Worm (Caenorhabditis elegans): ENCODE measurements around the gene Y54G2A.44.
"Not testable (repeated sequence)": the region's sequence is repeated elsewhere in the genome, so short reads cannot be mapped to it uniquely, and the experiment has no call there.

Gene Y54G2A.44

ce11 chrIV:2775992-2776630 is 25.5 kb upstream of the Y54G2A.44 start (continued):
- TF ChIP-seq lir-3 (tag; optimal IDR thresholded peaks at IDR 0.05; ENCODE audit: poor library complexity) = no peak
- TF ChIP-seq unc-130 (tag; optimal IDR thresholded peaks at IDR 0.05) = no peak
- peak; percentile 23 for TF ChIP-seq fkh-8 (tag; optimal IDR thresholded peaks at IDR 0.05)
- TF ChIP-seq irx-1 (tag; optimal IDR thresholded peaks at IDR 0.05) = peak; percentile 25

DNA sequence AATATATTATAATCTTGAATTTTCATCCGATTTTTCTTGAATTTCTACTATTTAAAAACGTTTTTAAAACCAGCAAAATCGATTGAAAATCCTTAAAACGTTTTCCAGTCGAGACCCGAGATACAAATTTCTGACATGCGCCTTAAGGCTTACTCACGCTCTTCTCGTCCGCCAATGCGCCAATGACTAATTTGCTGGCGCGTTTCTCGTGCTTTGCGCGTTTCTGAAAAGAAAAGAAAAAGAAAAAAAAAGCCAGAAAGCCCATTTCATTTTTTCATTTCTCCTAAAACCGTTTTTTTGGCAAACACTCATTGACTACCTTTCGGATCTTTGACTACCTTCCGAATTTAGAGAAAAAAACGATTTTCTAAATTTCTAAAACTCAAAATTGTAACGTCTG is 24.9 kb upstream of the Y54G2A.44 start:
- TF ChIP-seq nhr-85 (tag) = peak; percentile 56
- no peak for TF ChIP-seq vab-15 (tag; optimal IDR thresholded peaks at IDR 0.05)

DNA sequence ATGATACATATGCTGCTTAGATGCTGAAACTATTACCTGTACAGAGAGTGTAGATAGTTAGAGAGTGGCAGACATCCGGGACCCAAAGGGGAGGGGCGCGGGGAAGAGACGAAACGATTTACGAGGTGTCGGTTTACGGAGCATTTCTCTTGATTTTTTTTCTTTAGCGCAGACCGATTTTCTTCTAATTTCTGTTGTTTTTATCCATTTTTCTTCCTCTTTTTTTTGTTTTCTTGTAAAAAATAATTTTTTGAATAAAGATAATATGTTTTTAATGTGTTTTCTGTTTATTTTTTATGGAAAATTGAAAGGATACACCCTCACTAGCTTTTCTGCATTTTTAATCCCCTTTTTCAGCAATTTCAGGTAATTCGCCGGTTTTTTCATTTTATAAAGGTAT is 23.8 kb upstream of the Y54G2A.44 start, which contains the start of gene Y54G2A.72:
Y54G2A.72 (plus strand) TSS at position 301 of the 400 bp plus-strand sequence.
- not testable (repeated sequence) for TF ChIP-seq ztf-4 (tag; optimal IDR thresholded peaks at IDR 0.05); mab-9 (GFP tag; IDR thresholded peaks at IDR 0.05); efl-3 (GFP tag; optimal IDR thresholded peaks at IDR 0.05)

ce11 chrIV:2782793-2783540 is 18.7 kb upstream of the Y54G2A.44 start, which contains the start of gene Y54G2A.12:
Gene Y54G2A.12, minus strand, starts transcription at chrIV:2782843.
- TF ChIP-seq efl-1 (optimal IDR thresholded peaks at IDR 0.05) (peak; percentile 39 to 41), efl-1 (GFP tag; optimal IDR thresholded peaks at IDR 0.05 in 1 of 2) (peak; percentile 44 to 55), skn-1 (tag; optimal IDR thresholded peaks at IDR 0.05) (no peak), sox-4 (tag; optimal IDR thresholded peaks at IDR 0.05) (no peak), nhr-90 (tag; optimal IDR thresholded peaks at IDR 0.05; ENCODE audit: poor library complexity) (no peak), ztf-11 (tag; optimal IDR thresholded peaks at IDR 0.05) (no peak), dpl-1 (GFP tag; optimal IDR thresholded peaks at IDR 0.05) (peak in 2 of 3 experiments; percentile 4 to 8)

ce11 chrIV:2785057-2785456 is 16.6 kb upstream of the Y54G2A.44 start:
- TF ChIP-seq nhr-20 (tag; optimal IDR thresholded peaks at IDR 0.05) (peak; percentile 46), pax-3 (tag; optimal IDR thresholded peaks at IDR 0.05) (no peak), pag-3 (tag; optimal IDR thresholded peaks at IDR 0.05; ENCODE audit: borderline replicate concordance, insufficient read depth) (no peak), lin-14 (GFP tag; optimal IDR thresholded peaks at IDR 0.05) (no peak), swsn-7 (tag; optimal IDR thresholded peaks at IDR 0.05) (peak; percentile 36), ztf-11 (tag; optimal IDR thresholded peaks at IDR 0.05) (no peak), ceh-90 (tag; optimal IDR thresholded peaks at IDR 0.05) (no peak), zag-1 (tag; optimal IDR thresholded peaks at IDR 0.05) (no peak), mdl-1 (tag; optimal IDR thresholded peaks at IDR 0.05) (no peak), dpl-1 (GFP tag; optimal IDR thresholded peaks at IDR 0.05) (peak; percentile 37 to 45 (median 43)), nhr-47 (tag; optimal IDR thresholded peaks at IDR 0.05) (peak; percentile 54), ets-5 (GFP tag; IDR thresholded peaks at IDR 0.05) (no peak), tbx-2 (tag; optimal IDR thresholded peaks at IDR 0.05) (peak; percentile 46), hlh-4 (tag; optimal IDR thresholded peaks at IDR 0.05) (no peak), C16A3.4 (tag; optimal IDR thresholded peaks at IDR 0.05) (no peak), vab-15 (tag; optimal IDR thresholded peaks at IDR 0.05) (no peak), Y116A8C.19 (tag; optimal IDR thresholded peaks at IDR 0.05; ENCODE audit: borderline replicate concordance) (no peak), nhr-71 (tag; optimal IDR thresholded peaks at IDR 0.05) (peak; percentile 68), mep-1 (tag; optimal IDR thresholded peaks at IDR 0.05) (peak; percentile 64), lsy-2 (tag; optimal IDR thresholded peaks at IDR 0.05) (peak; percentile 46 to 57), hlh-17 (GFP tag; optimal IDR thresholded peaks at IDR 0.05; ENCODE audit: borderline replicate concordance) (no peak), dsc-1 (tag; optimal IDR thresholded peaks at IDR 0.05) (peak; percentile 15), alr-1 (tag; optimal IDR thresholded peaks at IDR 0.05; ENCODE audit: borderline replicate concordance) (no peak), C34B4.2 (tag; optimal IDR thresholded peaks at IDR 0.05) (no peak), fkh-8 (tag; optimal IDR thresholded peaks at IDR 0.05) (no peak), tlp-1 (tag; optimal IDR thresholded peaks at IDR 0.05) (no peak), nhr-76 (tag; optimal IDR thresholded peaks at IDR 0.05) (no peak), nhr-84 (tag; optimal IDR thresholded peaks at IDR 0.05) (no peak), hpl-2 (GFP tag; optimal IDR thresholded peaks at IDR 0.05) (no peak), nhr-11 (tag; optimal IDR thresholded peaks at IDR 0.05) (no peak)
